Fruit fly (Drosophila melanogaster) whole organism, embryonic: ENCODE measurements around the gene sbr.

Source experiments
- ATbp ChIP-seq: fragments of 200-800 bp; sonication (Bioruptor generic); optimal IDR thresholded peaks from 2 replicates; lab custom pipeline; 2017; ENCODE audit warnings: missing biosample characterization, mild to moderate bottlenecking, missing genetic modification characterization, missing genetic modification reagents
- Awh ChIP-seq: fragments of 200-800 bp; sonication (Bioruptor generic); IDR thresholded peaks from 2 replicates; pipeline ENCODE4, ENCODE4 v1.3.6; 2022; ENCODE audit warnings: missing biosample characterization, missing genetic modification characterization
- CG10147 ChIP-seq: fragments of 200-800 bp; sonication (Bioruptor generic); optimal IDR thresholded peaks from 2 replicates; lab custom pipeline; 2019; ENCODE audit warnings: missing biosample characterization, mild to moderate bottlenecking, missing genetic modification characterization, moderate library complexity
- CG10209 ChIP-seq: fragments of 200-800 bp; sonication (Bioruptor generic); optimal IDR thresholded peaks from 3 replicates; lab custom pipeline; 2017; ENCODE audit warnings: missing biosample characterization, mild to moderate bottlenecking, missing genetic modification characterization, missing genetic modification reagents
- CG1024 ChIP-seq: fragments of 200-800 bp; sonication (Bioruptor generic); IDR thresholded peaks from 2 replicates; pipeline ENCODE4 v1.3.6; 2022; ENCODE audit warnings: missing biosample characterization, missing genetic modification characterization
- CG10959 ChIP-seq: fragments of 200-800 bp; sonication (Bioruptor generic); IDR thresholded peaks from 2 replicates; pipeline ENCODE4 v1.3.6; 2022; ENCODE audit warnings: missing biosample characterization, missing genetic modification characterization
- CG14667 ChIP-seq: fragments of 200-800 bp; sonication (Bioruptor generic); IDR thresholded peaks from 2 replicates; pipeline ENCODE4 v1.3.6; 2022; ENCODE audit warnings: missing biosample characterization, missing genetic modification characterization
- CG1529 ChIP-seq: fragments of 200-800 bp; sonication (Bioruptor generic); optimal IDR thresholded peaks from 3 replicates; lab custom pipeline; 2018; ENCODE audit warnings: missing biosample characterization, missing genetic modification characterization
- CG17328 ChIP-seq: fragments of 200-800 bp; sonication (Bioruptor generic); IDR thresholded peaks from 2 replicates; pipeline ENCODE4 v1.3.6; 2022; ENCODE audit warnings: missing biosample characterization, missing genetic modification characterization
- CG18262 ChIP-seq: fragments of 200-800 bp; optimal IDR thresholded peaks from 3 replicates; lab custom pipeline; 2019; ENCODE audit warnings: missing biosample characterization, mild to moderate bottlenecking, missing genetic modification characterization, moderate library complexity
- CG18599 ChIP-seq: fragments of 200-800 bp; sonication (Bioruptor generic); optimal IDR thresholded peaks from 3 replicates; lab custom pipeline; 2017; ENCODE audit warnings: missing biosample characterization, missing genetic modification characterization, mild to moderate bottlenecking, moderate library complexity, missing genetic modification reagents
- CG18764 ChIP-seq: fragments of 200-800 bp; sonication (Bioruptor generic); optimal IDR thresholded peaks from 3 replicates; lab custom pipeline; 2016; ENCODE audit warnings: missing biosample characterization, missing genetic modification characterization
- CG34224 ChIP-seq: fragments of 200-800 bp; sonication (Bioruptor generic); IDR thresholded peaks from 3 replicates; pipeline ENCODE4 v1.3.6; 2022; ENCODE audit warnings: missing biosample characterization, missing genetic modification characterization; ENCODE audit not compliant: partially characterized antibody
- CG34376 ChIP-seq: fragments of 200-800 bp; sonication (Bioruptor generic); optimal IDR thresholded peaks from 2 replicates; lab custom pipeline; 2018; ENCODE audit warnings: missing biosample characterization, mild to moderate bottlenecking, missing genetic modification characterization
- CG4282 ChIP-seq: fragments of 200-800 bp; sonication (Bioruptor generic); optimal IDR thresholded peaks from 2 replicates; lab custom pipeline; 2016; ENCODE audit warnings: missing biosample characterization, missing genetic modification characterization
- CG6765 ChIP-seq: fragments of 200-800 bp; sonication (Bioruptor generic); optimal IDR thresholded peaks from 3 replicates; lab custom pipeline; 2017; ENCODE audit warnings: missing biosample characterization, mild to moderate bottlenecking, missing genetic modification characterization
- CG7745 ChIP-seq: fragments of 200-800 bp; sonication (Bioruptor generic); optimal IDR thresholded peaks from 2 replicates; lab custom pipeline; 2018; ENCODE audit warnings: missing biosample characterization, mild to moderate bottlenecking, missing genetic modification characterization, moderate library complexity
- CG9797 ChIP-seq: fragments of 200-800 bp; sonication (Bioruptor generic); optimal IDR thresholded peaks from 3 replicates; lab custom pipeline; 2018; ENCODE audit warnings: missing biosample characterization, mild to moderate bottlenecking, missing genetic modification characterization
- CTCF ChIP-seq: fragments of 200-800 bp; sonication (Bioruptor generic); optimal IDR thresholded peaks from 2 replicates; lab custom pipeline; 2017; ENCODE audit warnings: missing biosample characterization, mild to moderate bottlenecking, missing genetic modification characterization, moderate library complexity
- D19B ChIP-seq: fragments of 200-800 bp; sonication (Bioruptor generic); optimal IDR thresholded peaks from 2 replicates; lab custom pipeline; 2017; ENCODE audit warnings: missing biosample characterization, mild to moderate bottlenecking, missing genetic modification characterization
- Deaf1 ChIP-seq: fragments of 200-800 bp; optimal IDR thresholded peaks from 3 replicates; lab custom pipeline; 2019; ENCODE audit warnings: missing biosample characterization, mild to moderate bottlenecking, missing genetic modification characterization, moderate library complexity
- Ets97D ChIP-seq: fragments of 200-800 bp; sonication (Bioruptor generic); optimal IDR thresholded peaks from 3 replicates; lab custom pipeline; 2016; ENCODE audit warnings: missing biosample characterization, missing genetic modification characterization
- Fer2 ChIP-seq: fragments of 200-800 bp; sonication (Bioruptor generic); optimal IDR thresholded peaks from 2 replicates; lab custom pipeline; 2018; ENCODE audit warnings: missing biosample characterization, mild to moderate bottlenecking, missing genetic modification characterization, moderate library complexity
- H2.0 ChIP-seq: fragments of 200-800 bp; sonication (Bioruptor generic); IDR thresholded peaks from 2 replicates; pipeline ENCODE4 v1.3.6; 2022; ENCODE audit warnings: missing biosample characterization, missing genetic modification characterization
- HLH4C ChIP-seq: fragments of 200-800 bp; sonication (Bioruptor generic); IDR thresholded peaks from 3 replicates; pipeline ENCODE4 v1.3.6; 2022; ENCODE audit warnings: missing biosample characterization, missing genetic modification characterization; ENCODE audit not compliant: partially characterized antibody
- HLHmδ ChIP-seq: fragments of 200-800 bp; sonication (Bioruptor generic); optimal IDR thresholded peaks from 2 replicates; lab custom pipeline; 2018; ENCODE audit warnings: missing biosample characterization, mild to moderate bottlenecking, missing genetic modification characterization, moderate library complexity
- Mes4 ChIP-seq: fragments of 200-800 bp; sonication (Bioruptor generic); optimal IDR thresholded peaks from 2 replicates; lab custom pipeline; 2016; ENCODE audit warnings: missing biosample characterization, missing genetic modification characterization
- Myb ChIP-seq: fragments of 200-800 bp; sonication (Bioruptor generic); optimal IDR thresholded peaks from 2 replicates; lab custom pipeline; 2016; ENCODE audit warnings: missing biosample characterization, missing genetic modification characterization
- Nf-YB ChIP-seq: fragments of 200-800 bp; sonication (Bioruptor generic); optimal IDR thresholded peaks from 3 replicates; lab custom pipeline; 2019; ENCODE audit warnings: missing biosample characterization, mild to moderate bottlenecking, missing genetic modification characterization, moderate library complexity
- Optix ChIP-seq: fragments of 200-800 bp; sonication (Bioruptor generic); IDR thresholded peaks from 3 replicates; pipeline ENCODE4 v1.3.6; 2022; ENCODE audit warnings: missing biosample characterization, missing genetic modification characterization
- Poxn ChIP-seq: fragments of 200-800 bp; sonication (Bioruptor generic); IDR thresholded peaks from 2 replicates; pipeline ENCODE4 v1.3.6; 2022; ENCODE audit warnings: missing biosample characterization, missing genetic modification characterization
- Ssrp ChIP-seq: fragments of 200-800 bp; sonication (Bioruptor generic); optimal IDR thresholded peaks from 2 replicates; lab custom pipeline; 2018; ENCODE audit warnings: missing biosample characterization, mild to moderate bottlenecking, missing genetic modification characterization, moderate library complexity
- Stat92E ChIP-seq, 3 experiments: fragments of >200 bp in 2 of 3; fragments of 200-800 bp in 1 of 3; sonication (Bioruptor generic) in 1 of 3; optimal IDR thresholded peaks; 2 replicates each; lab custom pipeline; 2017 to 2019; ENCODE audit warnings: missing biosample characterization in 3 of 3, missing genetic modification characterization in 3 of 3, mild to moderate bottlenecking in 1 of 3, moderate library complexity in 1 of 3
- Trl ChIP-seq, 3 experiments: fragments of >200 bp in 2 of 3; fragments of 200-800 bp in 1 of 3; sonication (Bioruptor generic) in 1 of 3; optimal IDR thresholded peaks; 2 replicates in 1 of 3; 3 replicates in 2 of 3; lab custom pipeline; 2016 to 2017; ENCODE audit warnings: missing biosample characterization in 1 of 3, missing genetic modification characterization in 1 of 3
- chif ChIP-seq, 2 experiments: fragments of 200-800 bp; sonication (Bioruptor generic); optimal IDR thresholded peaks; 3 replicates each; lab custom pipeline; 2016; ENCODE audit warnings: missing biosample characterization in 2 of 2, missing genetic modification characterization in 2 of 2
- ci ChIP-seq: fragments of 200-800 bp; sonication (Bioruptor generic); IDR thresholded peaks from 3 replicates; pipeline ENCODE4 v1.3.6; 2022; ENCODE audit warnings: missing biosample characterization, missing genetic modification characterization
- crol ChIP-seq: fragments of 200-800 bp; sonication (Bioruptor generic); IDR thresholded peaks from 2 replicates; pipeline ENCODE4 v1.3.6; 2022; ENCODE audit warnings: missing biosample characterization, missing genetic modification characterization
- crp ChIP-seq, 2 experiments: fragments of 200-800 bp; sonication (Bioruptor generic); optimal IDR thresholded peaks; 2 replicates in 1 of 2; 3 replicates in 1 of 2; lab custom pipeline; 2017; ENCODE audit warnings: missing biosample characterization in 2 of 2, missing genetic modification characterization in 2 of 2, mild to moderate bottlenecking in 1 of 2, moderate library complexity in 1 of 2
- esg ChIP-seq: fragments of 200-800 bp; sonication (Bioruptor generic); conservative IDR thresholded peaks from 2 replicates; pipeline ENCODE4 v1.3.6; 2022; ENCODE audit warnings: missing biosample characterization, missing genetic modification characterization
- exex ChIP-seq: fragments of 200-800 bp; sonication (Bioruptor generic); optimal IDR thresholded peaks from 4 replicates; lab custom pipeline; 2018; ENCODE audit warnings: missing biosample characterization, mild to moderate bottlenecking, missing genetic modification characterization, moderate library complexity
- ken ChIP-seq: fragments of 200-800 bp; sonication (Bioruptor generic); IDR thresholded peaks from 3 replicates; pipeline ENCODE4 v1.3.6; 2022; ENCODE audit warnings: missing biosample characterization, missing genetic modification characterization
- lab ChIP-seq: fragments of 200-800 bp; sonication (Bioruptor generic); optimal IDR thresholded peaks from 3 replicates; lab custom pipeline; 2017; ENCODE audit warnings: missing biosample characterization, missing genetic modification characterization, mild to moderate bottlenecking, moderate library complexity, missing genetic modification reagents
- rib ChIP-seq: fragments of 200-800 bp; sonication (Bioruptor generic); IDR thresholded peaks from 2 replicates; pipeline ENCODE4 v1.3.6; 2022; ENCODE audit warnings: missing biosample characterization, missing genetic modification characterization
- sd ChIP-seq: fragments of 200-800 bp; sonication (Bioruptor generic); optimal IDR thresholded peaks from 3 replicates; lab custom pipeline; 2018; ENCODE audit warnings: missing biosample characterization, mild to moderate bottlenecking, missing genetic modification characterization, moderate library complexity
- sens-2 ChIP-seq: fragments of 200-800 bp; sonication (Bioruptor generic); IDR thresholded peaks from 2 replicates; pipeline ENCODE4 v1.3.6; 2022; ENCODE audit warnings: missing biosample characterization, missing genetic modification characterization
- sqz ChIP-seq: fragments of 200-800 bp; sonication (Bioruptor generic); optimal IDR thresholded peaks from 3 replicates; lab custom pipeline; 2018; ENCODE audit warnings: missing biosample characterization, mild to moderate bottlenecking, missing genetic modification characterization
- sug ChIP-seq: fragments of 200-800 bp; optimal IDR thresholded peaks from 2 replicates; lab custom pipeline; 2019; ENCODE audit warnings: missing biosample characterization, mild to moderate bottlenecking, missing genetic modification characterization, moderate library complexity
- unpg ChIP-seq: fragments of 200-800 bp; sonication (Bioruptor generic); optimal IDR thresholded peaks from 3 replicates; lab custom pipeline; 2018; ENCODE audit warnings: missing biosample characterization, mild to moderate bottlenecking, missing genetic modification characterization, moderate library complexity
- usp ChIP-seq: fragments of >200 bp; optimal IDR thresholded peaks from 2 replicates; lab custom pipeline; 2017; ENCODE audit warnings: missing biosample characterization, missing genetic modification characterization
- vvl ChIP-seq: fragments of 200-800 bp; sonication (Bioruptor generic); IDR thresholded peaks from 2 replicates; pipeline ENCODE4 v1.3.6; 2022; ENCODE audit warnings: missing biosample characterization, missing genetic modification characterization
- yki ChIP-seq: fragments of >200 bp; optimal IDR thresholded peaks from 3 replicates; lab custom pipeline; 2018

sbr gene

dm6 chrX:10814113-10814512 is 32.8 kb downstream of the sbr start (continued):
- TF ChIP-seq sug (tag; lab: Kevin White, UChicago): peak; percentile 26
- peak; percentile 34; the same call in 1 of the 2 replicates for TF ChIP-seq vvl (GFP tag; lab: Robert Waterston, UW)
- TF ChIP-seq H2.0 (GFP tag; lab: Robert Waterston, UW): no peak
- no peak for TF ChIP-seq Nf-YB (GFP tag; lab: Kevin White, UChicago)
- TF ChIP-seq sens-2 (GFP tag; lab: Robert Waterston, UW): peak; percentile 47; the same call in 1 of the 2 replicates
- no peak for TF ChIP-seq CG4282 (GFP tag; lab: Kevin White, UChicago)
- peak; percentile 19; the same call in 1 of the 2 replicates for TF ChIP-seq Awh (GFP tag; lab: Robert Waterston, UW)
- no peak for TF ChIP-seq Ssrp (tag; lab: Kevin White, UChicago)
- no peak for TF ChIP-seq CG10209
- TF ChIP-seq Ets97D (GFP tag; lab: Kevin White, UChicago): no peak
- no peak for TF ChIP-seq CG1024 (GFP tag; lab: Robert Waterston, UW)
- TF ChIP-seq ken (GFP tag; lab: Robert Waterston, UW): peak; percentile 76; the same call in 2 of the 3 replicates
- TF ChIP-seq CG34376: peak; percentile 29
- peak; percentile 28 for TF ChIP-seq HLHmδ (GFP tag; lab: Kevin White, UChicago)
- TF ChIP-seq sqz: peak; percentile 91
- TF ChIP-seq ci: peak; percentile 50; the same call in 1 of the 3 replicates
- TF ChIP-seq lab: peak; percentile 12
- TF ChIP-seq chif (GFP tag; optimal IDR thresholded peaks at IDR 0.05; lab: Kevin White, UChicago): no peak
- TF ChIP-seq CG14667 (GFP tag; lab: Robert Waterston, UW): no peak
- TF ChIP-seq CG9797: no peak
- no peak for TF ChIP-seq CTCF (GFP tag; lab: Kevin White, UChicago)
- TF ChIP-seq unpg (GFP tag; lab: Kevin White, UChicago): no peak
- no peak for TF ChIP-seq CG18764
- peak; percentile 62 for TF ChIP-seq Deaf1
- no peak for TF ChIP-seq Stat92E (GFP tag; optimal IDR thresholded peaks at IDR 0.05; lab: Kevin White, UChicago)
- TF ChIP-seq crol (GFP tag; lab: Robert Waterston, UW): peak; percentile 96
- TF ChIP-seq esg: no peak
- peak; percentile 80 to 87 for TF ChIP-seq Trl (optimal IDR thresholded peaks at IDR 0.05; lab: Kevin White, UChicago)
- TF ChIP-seq Trl (GFP tag; optimal IDR thresholded peaks at IDR 0.05; lab: Kevin White, UChicago): peak; percentile 6
- no peak for TF ChIP-seq HLH4C (GFP tag; lab: Robert Waterston, UW)
- no peak for TF ChIP-seq CG10147 (GFP tag; lab: Kevin White, UChicago)
- TF ChIP-seq rib (GFP tag; lab: Robert Waterston, UW): peak; percentile 65
- TF ChIP-seq Myb: no peak
- TF ChIP-seq Poxn: no peak
- no peak for TF ChIP-seq CG18262 (tag; lab: Kevin White, UChicago)
- no peak for TF ChIP-seq CG17328
- no peak for TF ChIP-seq CG18599 (GFP tag; lab: Kevin White, UChicago)
- TF ChIP-seq crp (GFP tag; optimal IDR thresholded peaks at IDR 0.05; lab: Kevin White, UChicago): peak in 1 of 2 experiments; percentile 59
- TF ChIP-seq CG10959: no peak
- TF ChIP-seq Mes4 (GFP tag; lab: Kevin White, UChicago): no peak
- TF ChIP-seq yki (lab: Kevin White, UChicago): peak; percentile 3
- no peak for TF ChIP-seq CG1529
- TF ChIP-seq exex (tag; lab: Kevin White, UChicago): no peak
- TF ChIP-seq CG34224: peak; percentile 14; the same call in 1 of the 3 replicates
- TF ChIP-seq CG7745 (tag; lab: Kevin White, UChicago): no peak
- no peak for TF ChIP-seq usp (GFP tag; lab: Kevin White, UChicago)
- TF ChIP-seq Optix (GFP tag; lab: Robert Waterston, UW): no peak
- no peak for TF ChIP-seq CG6765 (GFP tag; lab: Kevin White, UChicago)
- TF ChIP-seq Fer2: no peak
- peak; percentile 51 for TF ChIP-seq sd (tag; lab: Kevin White, UChicago)
- no peak for TF ChIP-seq D19B (GFP tag; lab: Kevin White, UChicago)
- TF ChIP-seq ATbp: peak; percentile 19
